Fruit fly (Drosophila melanogaster) whole organism, adult: ENCODE results near the gene CG34266.

Source experiments
- CG11617 ChIP-seq: fragments of 200-800 bp; sonication (Bioruptor generic); optimal IDR thresholded peaks from 2 replicates; lab custom pipeline; 2017; ENCODE audit warnings: mild to moderate bottlenecking, missing biosample characterization, missing genetic modification reagents, missing genetic modification characterization
- CG12768 ChIP-seq: fragments of 200-800 bp; sonication (Bioruptor generic); optimal IDR thresholded peaks from 2 replicates; lab custom pipeline; 2017; ENCODE audit warnings: missing biosample characterization, missing genetic modification characterization, mild to moderate bottlenecking, moderate library complexity, missing genetic modification reagents
- CG14711 ChIP-seq: fragments of 200-800 bp; sonication (Bioruptor generic); optimal IDR thresholded peaks from 2 replicates; lab custom pipeline; 2018; ENCODE audit warnings: missing biosample characterization, mild to moderate bottlenecking, missing genetic modification characterization, moderate library complexity
- CG1620 ChIP-seq: fragments of 200-800 bp; sonication (Bioruptor generic); optimal IDR thresholded peaks from 2 replicates; lab custom pipeline; 2016; ENCODE audit warnings: missing biosample characterization, missing genetic modification characterization
- CG33017 ChIP-seq: fragments of 200-800 bp; sonication (Bioruptor generic); optimal IDR thresholded peaks from 2 replicates; lab custom pipeline; 2018; ENCODE audit warnings: missing biosample characterization, mild to moderate bottlenecking, missing genetic modification characterization, moderate library complexity
- CG5204 ChIP-seq: fragments of 200-800 bp; sonication (Bioruptor generic); optimal IDR thresholded peaks from 2 replicates; lab custom pipeline; 2016; ENCODE audit warnings: missing biosample characterization, missing genetic modification characterization
- CG7045 ChIP-seq: fragments of 200-800 bp; sonication (Bioruptor generic); optimal IDR thresholded peaks from 2 replicates; lab custom pipeline; 2017; ENCODE audit warnings: missing biosample characterization, mild to moderate bottlenecking, missing genetic modification characterization
- CG7101 ChIP-seq: fragments of 200-800 bp; sonication (Bioruptor generic); optimal IDR thresholded peaks from 2 replicates; lab custom pipeline; 2018; ENCODE audit warnings: missing biosample characterization, mild to moderate bottlenecking, missing genetic modification characterization, moderate library complexity
- Clk ChIP-seq: fragments of 200-800 bp; sonication (Bioruptor generic); optimal IDR thresholded peaks from 2 replicates; lab custom pipeline; 2017; ENCODE audit warnings: missing biosample characterization, missing genetic modification characterization
- Crg-1 ChIP-seq: fragments of 200-800 bp; sonication (Bioruptor generic); optimal IDR thresholded peaks from 2 replicates; lab custom pipeline; 2016; ENCODE audit warnings: missing biosample characterization, missing genetic modification characterization
- Hr96 ChIP-seq: fragments of 200-800 bp; sonication (Bioruptor generic); optimal IDR thresholded peaks from 2 replicates; lab custom pipeline; 2016; ENCODE audit warnings: missing biosample characterization, missing genetic modification characterization
- Mnt ChIP-seq: fragments of 200-800 bp; sonication (Bioruptor generic); optimal IDR thresholded peaks from 2 replicates; lab custom pipeline; 2016; ENCODE audit warnings: missing biosample characterization, mild to moderate bottlenecking, missing genetic modification characterization
- bab1 ChIP-seq: fragments of 200-800 bp; sonication (Bioruptor generic); optimal IDR thresholded peaks from 3 replicates; lab custom pipeline; 2019; ENCODE audit warnings: missing biosample characterization, mild to moderate bottlenecking, missing genetic modification characterization, moderate library complexity
- cic ChIP-seq: fragments of 200-800 bp; sonication (Bioruptor generic); optimal IDR thresholded peaks from 2 replicates; lab custom pipeline; 2017; ENCODE audit warnings: missing biosample characterization, mild to moderate bottlenecking, missing genetic modification characterization, moderate library complexity
- cnc ChIP-seq, 2 experiments: fragments of >200 bp; optimal IDR thresholded peaks; 2 replicates each; lab custom pipeline; 2017
- kay ChIP-seq: fragments of 200-800 bp; sonication (Bioruptor generic); peaks from one replicate; lab custom pipeline; 2016; ENCODE audit warnings: missing biosample characterization, missing genetic modification characterization, borderline replicate concordance
- ovo ChIP-seq: fragments of 200-800 bp; sonication (Bioruptor generic); optimal IDR thresholded peaks from 2 replicates; lab custom pipeline; 2016; ENCODE audit warnings: missing biosample characterization, missing genetic modification characterization
- pad ChIP-seq: fragments of 200-800 bp; sonication (Bioruptor generic); optimal IDR thresholded peaks from 3 replicates; lab custom pipeline; 2017; ENCODE audit warnings: missing biosample characterization, missing genetic modification characterization, mild to moderate bottlenecking, moderate library complexity, missing genetic modification reagents
- tj ChIP-seq: fragments of 200-800 bp; sonication (Bioruptor generic); optimal IDR thresholded peaks from 3 replicates; lab custom pipeline; 2017; ENCODE audit warnings: missing biosample characterization, mild to moderate bottlenecking, missing genetic modification characterization, moderate library complexity
- toe ChIP-seq: fragments of 200-800 bp; sonication (Bioruptor generic); optimal IDR thresholded peaks from 2 replicates; lab custom pipeline; 2016; ENCODE audit warnings: missing biosample characterization, missing genetic modification characterization

The CG34266 gene

dm6 chr3L:4677532-4677931, at the start of gene CG34266:
Gene CG34266, plus strand, starts transcription at chr3L:4677832.
- TF ChIP-seq CG7101 (tag; lab: Kevin White, UChicago): no peak
- TF ChIP-seq CG14711 (tag; lab: Kevin White, UChicago): no peak
- TF ChIP-seq cnc (optimal IDR thresholded peaks at IDR 0.05; lab: Kevin White, UChicago): no peak
- TF ChIP-seq cic: no peak
- TF ChIP-seq CG12768 (GFP tag; lab: Kevin White, UChicago): no peak
- TF ChIP-seq pad (GFP tag; lab: Kevin White, UChicago): no peak
- TF ChIP-seq CG11617 (GFP tag; lab: Kevin White, UChicago): no peak
- TF ChIP-seq CG5204 (GFP tag; lab: Kevin White, UChicago): no peak
- TF ChIP-seq CG7045 (GFP tag; lab: Kevin White, UChicago): no peak
- TF ChIP-seq CG33017 (tag; lab: Kevin White, UChicago): no peak
- no peak for TF ChIP-seq toe (GFP tag; lab: Kevin White, UChicago)
- no peak for TF ChIP-seq CG1620
- no peak for TF ChIP-seq Clk
- TF ChIP-seq kay (GFP tag; lab: Kevin White, UChicago): no peak
- TF ChIP-seq tj (GFP tag; lab: Kevin White, UChicago): no peak
- no peak for TF ChIP-seq ovo (GFP tag; lab: Kevin White, UChicago)
- TF ChIP-seq Mnt (GFP tag; lab: Kevin White, UChicago): no peak
- TF ChIP-seq Crg-1: no peak
- TF ChIP-seq Hr96 (GFP tag; lab: Kevin White, UChicago): no peak
- no peak for TF ChIP-seq bab1

DNA sequence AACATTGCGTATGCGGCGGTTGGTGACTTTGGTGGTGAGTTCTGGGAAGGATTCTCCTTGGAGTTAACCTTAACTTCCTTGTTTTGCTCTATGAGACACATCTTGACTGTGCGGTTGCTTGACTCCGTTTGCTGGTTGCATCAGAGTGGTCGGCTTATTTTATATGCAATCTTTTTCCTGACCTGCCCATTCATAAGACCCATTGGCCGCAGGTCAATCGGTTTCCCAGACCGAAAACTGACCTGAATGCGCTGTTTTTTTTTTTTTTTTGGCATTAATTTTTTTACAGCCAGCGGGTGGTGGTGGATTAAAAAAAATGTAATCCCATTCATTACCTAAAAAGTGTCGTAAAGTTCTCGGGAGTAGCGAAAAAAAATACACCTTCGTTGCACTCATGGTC, 42.9 kb upstream of the CG34266 start, which contains the start of gene CG13716:
CG13716 (minus strand) TSS at position 101 of the 400 bp plus-strand sequence.
- TF ChIP-seq tj (GFP tag; lab: Kevin White, UChicago) (no peak), CG12768 (GFP tag; lab: Kevin White, UChicago) (no peak), pad (GFP tag; lab: Kevin White, UChicago) (no peak), CG33017 (tag; lab: Kevin White, UChicago) (no peak)

dm6 chr3L:4647976-4648375, 29.7 kb upstream of the CG34266 start, which contains the start of gene TTLL1B:
Gene TTLL1B, plus strand, starts transcription at chr3L:4648276.
- no peak for TF ChIP-seq Clk
- no peak for TF ChIP-seq CG11617 (GFP tag; lab: Kevin White, UChicago)
- TF ChIP-seq kay (GFP tag; lab: Kevin White, UChicago): no peak
- TF ChIP-seq CG33017 (tag; lab: Kevin White, UChicago): no peak
- no peak for TF ChIP-seq ovo (GFP tag; lab: Kevin White, UChicago)
- TF ChIP-seq CG7045 (GFP tag; lab: Kevin White, UChicago): no peak
- TF ChIP-seq CG1620: no peak
- no peak for TF ChIP-seq tj (GFP tag; lab: Kevin White, UChicago)
- no peak for TF ChIP-seq Crg-1
- no peak for TF ChIP-seq cic
- TF ChIP-seq Mnt (GFP tag; lab: Kevin White, UChicago): no peak
- no peak for TF ChIP-seq pad (GFP tag; lab: Kevin White, UChicago)
- no peak for TF ChIP-seq CG7101 (tag; lab: Kevin White, UChicago)
- TF ChIP-seq CG5204 (GFP tag; lab: Kevin White, UChicago): no peak
- TF ChIP-seq CG14711 (tag; lab: Kevin White, UChicago): no peak
- TF ChIP-seq bab1: no peak
- no peak for TF ChIP-seq toe (GFP tag; lab: Kevin White, UChicago)
- no peak for TF ChIP-seq cnc (optimal IDR thresholded peaks at IDR 0.05; lab: Kevin White, UChicago)
- no peak for TF ChIP-seq Hr96 (GFP tag; lab: Kevin White, UChicago)
- TF ChIP-seq CG12768 (GFP tag; lab: Kevin White, UChicago): no peak

DNA sequence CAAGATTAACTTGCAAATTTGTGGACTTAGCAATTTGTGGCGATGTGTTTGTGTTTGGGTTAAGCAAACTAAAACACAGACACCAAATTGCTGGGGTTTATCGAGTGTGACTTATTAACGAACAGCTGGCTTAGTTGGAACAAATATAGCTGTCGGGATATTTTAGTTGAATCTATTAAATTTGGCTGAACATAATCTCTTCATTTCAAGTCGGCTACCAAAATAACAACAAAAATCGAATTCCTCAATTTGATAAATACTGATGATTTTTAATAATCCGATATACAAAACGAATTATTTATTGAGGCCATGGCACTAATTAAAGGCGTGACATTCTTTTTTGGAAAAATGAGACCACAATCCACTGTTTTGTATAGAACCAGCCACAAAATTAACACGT, 10.3 kb upstream of the CG34266 start, which contains the start of gene CG32236:
CG32236 (minus strand) TSS at position 101 of the 400 bp plus-strand sequence.
- TF ChIP-seq CG33017 (tag; lab: Kevin White, UChicago): no peak
- no peak for TF ChIP-seq toe (GFP tag; lab: Kevin White, UChicago)
- no peak for TF ChIP-seq tj (GFP tag; lab: Kevin White, UChicago)
- no peak for TF ChIP-seq ovo (GFP tag; lab: Kevin White, UChicago)
- no peak for TF ChIP-seq Clk
- TF ChIP-seq Hr96 (GFP tag; lab: Kevin White, UChicago): no peak
- TF ChIP-seq CG5204 (GFP tag; lab: Kevin White, UChicago): no peak
- TF ChIP-seq CG14711 (tag; lab: Kevin White, UChicago): no peak
- TF ChIP-seq Mnt (GFP tag; lab: Kevin White, UChicago): no peak
- TF ChIP-seq CG12768 (GFP tag; lab: Kevin White, UChicago): no peak
- TF ChIP-seq cic: no peak
- no peak for TF ChIP-seq pad (GFP tag; lab: Kevin White, UChicago)
- TF ChIP-seq CG7101 (tag; lab: Kevin White, UChicago): no peak
- TF ChIP-seq cnc (optimal IDR thresholded peaks at IDR 0.05; lab: Kevin White, UChicago): no peak
- TF ChIP-seq kay (GFP tag; lab: Kevin White, UChicago): no peak
- TF ChIP-seq Crg-1: no peak
- TF ChIP-seq CG11617 (GFP tag; lab: Kevin White, UChicago): no peak
- no peak for TF ChIP-seq CG7045 (GFP tag; lab: Kevin White, UChicago)

DNA sequence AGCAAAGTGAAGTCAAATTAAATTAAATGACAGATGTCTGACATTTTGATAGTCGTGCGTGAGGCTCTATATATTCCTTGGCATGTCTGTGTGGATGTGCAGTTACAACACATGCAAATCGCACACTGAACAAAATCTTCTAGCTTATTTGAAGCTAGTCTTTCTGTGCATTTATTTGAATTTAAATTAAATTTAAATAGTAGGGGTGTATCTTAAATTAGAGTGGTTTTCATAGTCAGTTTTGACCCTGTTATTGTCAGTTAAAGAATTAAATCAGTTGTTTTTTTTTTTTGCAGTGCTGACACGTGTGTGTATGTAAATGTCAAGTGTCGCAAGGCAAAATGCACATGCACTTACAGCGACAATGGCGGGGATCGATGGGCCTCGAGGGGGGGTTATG, 1.4 kb downstream of the CG34266 start:
- no peak for TF ChIP-seq toe (GFP tag; lab: Kevin White, UChicago)
- no peak for TF ChIP-seq kay (GFP tag; lab: Kevin White, UChicago)
- no peak for TF ChIP-seq cic
- no peak for TF ChIP-seq tj (GFP tag; lab: Kevin White, UChicago)

- TF ChIP-seq CG11617 (GFP tag; lab: Kevin White, UChicago) (no peak), ovo (GFP tag; lab: Kevin White, UChicago) (no peak), cic (no peak), CG1620 (no peak)
These were observed 7.1 kb downstream of the CG34266 start for dm6 chr3L:4684622-4685276.
